Worm (Caenorhabditis elegans): Measurements from ENCODE around the gene F17E9.18.

The F17E9.18 gene

DNA sequence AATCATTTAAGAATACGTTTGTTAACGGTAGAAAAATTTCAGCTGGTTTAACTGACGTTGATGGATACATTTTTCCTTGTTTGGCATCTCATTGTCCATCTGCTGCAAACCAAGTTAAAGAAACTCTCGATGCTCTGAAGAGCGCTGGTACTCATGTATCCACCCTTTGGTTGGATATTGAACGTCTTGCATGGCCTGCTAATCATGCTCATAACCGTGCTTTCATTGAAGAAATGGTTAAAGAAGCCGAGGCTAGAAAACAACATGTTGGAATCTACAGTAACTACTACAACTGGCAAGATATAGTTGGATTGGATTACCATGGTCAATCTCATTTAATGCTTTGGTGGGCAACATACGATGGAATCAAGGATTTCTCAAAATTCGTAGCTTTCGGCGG, 13.9 kb downstream of the F17E9.18 start:
- TF ChIP-seq bed-2 (GFP tag; IDR thresholded peaks at IDR 0.05) (no peak), Y95B8A.8 (GFP tag; IDR thresholded peaks at IDR 0.05) (no peak), mcd-1 (GFP tag; IDR thresholded peaks at IDR 0.05) (no peak), cebp-2 (GFP tag; IDR thresholded peaks at IDR 0.05) (no peak)

DNA sequence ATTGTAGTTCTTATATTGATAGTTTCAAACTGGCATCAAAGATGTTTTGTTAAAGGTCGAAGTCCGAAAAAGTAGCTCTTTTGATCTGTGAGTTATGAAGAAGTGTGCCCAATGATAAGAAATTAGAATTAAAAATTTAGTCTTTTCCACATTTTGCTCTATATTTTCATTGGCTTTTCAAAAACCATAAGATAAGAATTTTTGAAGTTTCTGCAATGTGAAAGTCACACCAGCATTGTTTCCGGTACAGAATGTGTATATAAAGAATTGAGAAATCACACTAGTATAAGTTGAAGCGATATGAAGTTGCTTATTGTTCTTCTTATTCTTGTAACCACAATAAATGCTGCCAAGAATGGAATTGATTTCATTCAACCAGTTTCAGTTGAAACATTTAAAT, 14.4 kb downstream of the F17E9.18 start, which contains the start of gene lys-10:
Gene lys-10, plus strand, starts transcription at position 301 of the 400 bp plus-strand sequence.
- TF ChIP-seq Y79H2A.3 (GFP tag; conservative IDR thresholded peaks at IDR 0.05) (no peak), lir-1 (GFP tag; conservative IDR thresholded peaks at IDR 0.05) (no peak), snpc-1.3 (tag; optimal IDR thresholded peaks at IDR 0.05; ENCODE audit: insufficient read depth) (no peak), die-1 (tag; optimal IDR thresholded peaks at IDR 0.05) (no peak), nfya-2 (GFP tag; IDR thresholded peaks at IDR 0.05) (no peak), hsf-1 (GFP tag; IDR thresholded peaks at IDR 0.05) (no peak), F57A8.1 (GFP tag; optimal IDR thresholded peaks at IDR 0.05) (no peak), tbx-9 (tag; optimal IDR thresholded peaks at IDR 0.05; ENCODE audit: borderline replicate concordance) (no peak), sea-2 (GFP tag; IDR thresholded peaks at IDR 0.05) (no peak), B0261.1 (tag; optimal IDR thresholded peaks at IDR 0.05) (no peak), Y56A3A.18 (GFP tag; IDR thresholded peaks at IDR 0.05) (no peak), ceh-91 (GFP tag; IDR thresholded peaks at IDR 0.05) (no peak), C06A6.2 (GFP tag; conservative IDR thresholded peaks at IDR 0.05) (no peak)

DNA sequence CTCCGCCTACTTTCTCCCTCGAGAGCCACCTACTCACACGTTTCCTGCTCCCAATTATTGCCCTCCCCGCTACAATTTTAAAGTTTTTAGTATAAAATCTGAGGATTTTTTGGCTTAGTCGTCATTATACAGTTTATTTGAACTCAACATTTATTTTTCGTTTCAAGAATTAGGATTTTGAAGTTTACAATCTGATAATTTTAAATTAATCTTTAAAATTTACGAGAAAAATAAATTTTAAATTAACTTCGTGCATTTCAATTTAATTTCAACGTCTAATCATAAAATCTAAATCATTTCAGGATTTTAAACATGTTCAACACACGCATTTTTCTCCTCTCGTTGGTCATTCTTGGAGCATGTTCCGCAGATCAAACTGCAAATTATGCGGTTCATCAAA, 18.0 kb downstream of the F17E9.18 start, which contains the start of gene F35H10.2:
Gene F35H10.2, plus strand, starts transcription at position 301 of the 400 bp plus-strand sequence.
- TF ChIP-seq ZK185.1 (tag; optimal IDR thresholded peaks at IDR 0.05; ENCODE audit: poor library complexity, severe bottlenecking): no peak
- no peak for TF ChIP-seq pha-4 (tag; optimal IDR thresholded peaks at IDR 0.05)
- no peak for TF ChIP-seq madf-6 (GFP tag; IDR thresholded peaks at IDR 0.05)
- TF ChIP-seq F55B11.4 (tag; optimal IDR thresholded peaks at IDR 0.05; ENCODE audit: borderline replicate concordance, insufficient read depth): no peak
- no peak for TF ChIP-seq lsl-1 (GFP tag; optimal IDR thresholded peaks at IDR 0.05)
- no peak for TF ChIP-seq F23B12.7 (tag; optimal IDR thresholded peaks at IDR 0.05; ENCODE audit: insufficient read depth)
- TF ChIP-seq mcd-1 (GFP tag; IDR thresholded peaks at IDR 0.05): no peak
- no peak for TF ChIP-seq ztf-25 (GFP tag; IDR thresholded peaks at IDR 0.05)
- TF ChIP-seq F49E8.2 (tag; optimal IDR thresholded peaks at IDR 0.05; ENCODE audit: insufficient read depth): no peak

- no peak for TF ChIP-seq unc-130 (GFP tag; optimal IDR thresholded peaks at IDR 0.05)
- TF ChIP-seq ztf-28 (GFP tag; IDR thresholded peaks at IDR 0.05): no peak
- TF ChIP-seq repo-1 (tag; optimal IDR thresholded peaks at IDR 0.05): no peak
- no peak for TF ChIP-seq fkh-3 (tag; optimal IDR thresholded peaks at IDR 0.05)
- no peak for TF ChIP-seq F10E7.11 (tag; optimal IDR thresholded peaks at IDR 0.05)
- TF ChIP-seq bed-2 (GFP tag; IDR thresholded peaks at IDR 0.05): no peak
- TF ChIP-seq ceh-27 (GFP tag; optimal IDR thresholded peaks at IDR 0.05): no peak
- TF ChIP-seq ztf-18 (tag; optimal IDR thresholded peaks at IDR 0.05): no peak
- no peak for TF ChIP-seq madf-6 (GFP tag; IDR thresholded peaks at IDR 0.05)
- TF ChIP-seq nhr-120 (GFP tag; IDR thresholded peaks at IDR 0.05): no peak
- TF ChIP-seq ama-1 (optimal IDR thresholded peaks at IDR 0.05): no peak
- no peak for TF ChIP-seq ama-1 (GFP tag; optimal IDR thresholded peaks at IDR 0.05)
- no peak for TF ChIP-seq tbx-9 (tag; optimal IDR thresholded peaks at IDR 0.05; ENCODE audit: borderline replicate concordance)
- no peak for TF ChIP-seq F23B12.7 (tag; optimal IDR thresholded peaks at IDR 0.05; ENCODE audit: insufficient read depth)
- TF ChIP-seq cebp-1 (GFP tag; IDR thresholded peaks at IDR 0.05): no peak
- TF ChIP-seq cebp-1 (tag; optimal IDR thresholded peaks at IDR 0.05): no peak
These were observed 21.3 kb downstream of the F17E9.18 start, which contains the start of gene F35H10.3 for ce11 chrIV:8325667-8326066. F35H10.3 (plus strand) TSS chrIV:8325967.

Data from whole organism, young adult.